Worm (Caenorhabditis elegans): ENCODE results near the gene rfs-1.

Gene rfs-1

ce11 chrIII:8271676-8272225 is 45.5 kb downstream of the rfs-1 start, which contains the start of the genes mps-4 and F09G8.10:
TSS of gene mps-4 (minus strand) at chrIII:8271776.
TSS of gene F09G8.10 (minus strand) at chrIII:8272175.
- TF ChIP-seq tbx-11 (GFP tag; IDR thresholded peaks at IDR 0.05) (no peak), flt-1 (GFP tag; IDR thresholded peaks at IDR 0.05) (no peak), tbx-37 (GFP tag; conservative IDR thresholded peaks at IDR 0.05) (no peak), sea-1 (GFP tag; conservative IDR thresholded peaks at IDR 0.05) (no peak), scrt-1 (GFP tag; IDR thresholded peaks at IDR 0.05) (no peak), F13C5.2 (tag; optimal IDR thresholded peaks at IDR 0.05) (no peak), B0310.2 (tag; optimal IDR thresholded peaks at IDR 0.05) (no peak), ceh-36 (tag; optimal IDR thresholded peaks at IDR 0.05) (no peak), hnd-1 (tag; optimal IDR thresholded peaks at IDR 0.05) (no peak), pes-1 (GFP tag; IDR thresholded peaks at IDR 0.05) (no peak), hmg-4 (GFP tag; optimal IDR thresholded peaks at IDR 0.05) (no peak), aly-1 (tag; optimal IDR thresholded peaks at IDR 0.05) (no peak), tra-4 (tag; optimal IDR thresholded peaks at IDR 0.05) (no peak), ama-1 (optimal IDR thresholded peaks at IDR 0.05) (no peak), ets-7 (tag; optimal IDR thresholded peaks at IDR 0.05) (no peak), hmbx-1 (tag; optimal IDR thresholded peaks at IDR 0.05) (no peak), ceh-13 (GFP tag; optimal IDR thresholded peaks at IDR 0.05) (no peak)

DNA sequence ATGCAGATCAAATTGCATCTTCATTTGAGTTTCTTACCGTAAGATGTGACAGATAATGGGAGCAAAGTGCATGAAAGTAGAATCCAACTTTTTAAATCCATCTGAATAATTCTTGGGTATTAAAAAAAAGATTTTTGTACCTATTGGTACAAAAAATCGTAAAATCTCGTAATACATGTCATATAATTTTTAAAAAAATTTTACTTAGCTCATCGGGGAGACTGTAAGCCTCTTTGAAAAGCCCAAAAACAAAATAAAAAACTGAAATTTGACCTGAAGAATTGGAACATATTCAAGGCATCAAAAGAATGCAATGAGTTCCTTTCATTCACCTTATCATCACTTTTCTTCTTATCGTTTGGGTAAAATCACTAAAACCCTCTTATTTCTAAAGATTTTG is 49.6 kb downstream of the rfs-1 start, which contains the start of gene clec-160:
TSS of gene clec-160 (minus strand) at position 101 of the 400 bp plus-strand sequence.
- TF ChIP-seq ama-1 (optimal IDR thresholded peaks at IDR 0.05), result no peak

ce11 chrIII:8278801-8279200 is 52.5 kb downstream of the rfs-1 start, which contains the start of gene mig-10:
TSS of gene mig-10 (plus strand) at chrIII:8279101.
- TF ChIP-seq sea-1 (GFP tag; conservative IDR thresholded peaks at IDR 0.05), result no peak
- TF ChIP-seq ets-7 (tag; optimal IDR thresholded peaks at IDR 0.05), result no peak
- TF ChIP-seq ama-1 (optimal IDR thresholded peaks at IDR 0.05), result no peak

ce11 chrIII:8279567-8279966 is 53.3 kb downstream of the rfs-1 start:
- TF ChIP-seq ceh-13 (GFP tag; optimal IDR thresholded peaks at IDR 0.05), result no peak
- TF ChIP-seq pes-1 (GFP tag; IDR thresholded peaks at IDR 0.05), result no peak
- no peak for TF ChIP-seq ama-1 (optimal IDR thresholded peaks at IDR 0.05)
